Worm (Caenorhabditis elegans) whole organism, L3 larva: Measurements from ENCODE around the gene F21F8.5.

Experiments
- ama-1 ChIP-seq: fragments of 150-350 bp; optimal IDR thresholded peaks from 2 replicates; lab custom pipeline; 2018
- ceh-16 ChIP-seq: sonication (generic microtip); optimal IDR thresholded peaks from 2 replicates; lab custom pipeline; 2017; ENCODE audit warnings: missing biosample characterization, missing genetic modification characterization
- ceh-82 ChIP-seq: fragments of 150-350 bp; optimal IDR thresholded peaks from 2 replicates; lab custom pipeline; 2014; ENCODE audit warnings: missing biosample characterization, missing genetic modification characterization
- ceh-9 ChIP-seq: sonication (generic microtip); optimal IDR thresholded peaks from 2 replicates; lab custom pipeline; 2018; ENCODE audit warnings: missing biosample characterization, missing genetic modification characterization
- daf-12 ChIP-seq: fragments of 150-350 bp; optimal IDR thresholded peaks from 2 replicates; lab custom pipeline; 2014; ENCODE audit warnings: missing biosample characterization, missing genetic modification reagents, missing genetic modification characterization
- egl-5 ChIP-seq: fragments of 150-350 bp; optimal IDR thresholded peaks from 2 replicates; lab custom pipeline; 2017; ENCODE audit warnings: missing biosample characterization, missing genetic modification reagents, missing genetic modification characterization, inconsistent platforms
- elt-2 ChIP-seq: sonication (generic microtip); optimal IDR thresholded peaks from 2 replicates; lab custom pipeline; 2016; ENCODE audit warnings: missing genetic modification reagents, mild to moderate bottlenecking, missing genetic modification characterization, missing compliant biosample characterization
- elt-3 ChIP-seq, 3 experiments: fragments of 150-350 bp in 1 of 3; sonication (generic microtip) in 2 of 3; optimal IDR thresholded peaks; 2 replicates in 2 of 3; 4 replicates in 1 of 3; lab custom pipeline; 2014 to 2017; ENCODE audit warnings: missing biosample characterization in 3 of 3, missing genetic modification characterization in 3 of 3
- eor-1 ChIP-seq, 2 experiments: fragments of 150-350 bp; optimal IDR thresholded peaks; 2 replicates each; lab custom pipeline; 2014 to 2018; ENCODE audit warnings: missing biosample characterization in 2 of 2, missing genetic modification characterization in 2 of 2
- fkh-10 ChIP-seq: sonication (generic microtip); optimal IDR thresholded peaks from 2 replicates; lab custom pipeline; 2017; ENCODE audit warnings: missing biosample characterization, missing genetic modification reagents, missing genetic modification characterization
- fkh-2 ChIP-seq: fragments of 150-350 bp; optimal IDR thresholded peaks from 2 replicates; lab custom pipeline; 2014; ENCODE audit warnings: missing biosample characterization, missing genetic modification reagents, missing genetic modification characterization
- fos-1 ChIP-seq: fragments of 150-350 bp; optimal IDR thresholded peaks from 2 replicates; lab custom pipeline; 2014; ENCODE audit warnings: missing biosample characterization, missing genetic modification characterization
- lin-15B ChIP-seq: fragments of 150-350 bp; optimal IDR thresholded peaks from 2 replicates; lab custom pipeline; 2014; ENCODE audit warnings: missing biosample characterization, missing genetic modification characterization
- lin-39 ChIP-seq: fragments of 150-350 bp; optimal IDR thresholded peaks from 2 replicates; lab custom pipeline; 2018; ENCODE audit warnings: missing biosample characterization, missing genetic modification reagents, missing genetic modification characterization
- lsy-12 ChIP-seq: sonication (generic microtip); optimal IDR thresholded peaks from 2 replicates; lab custom pipeline; 2016; ENCODE audit warnings: mild to moderate bottlenecking, missing genetic modification characterization, missing compliant biosample characterization
- mdl-1 ChIP-seq: fragments of 150-350 bp; optimal IDR thresholded peaks from 2 replicates; lab custom pipeline; 2014; ENCODE audit warnings: missing biosample characterization, missing genetic modification characterization
- mml-1 ChIP-seq: fragments of 150-350 bp; sonication (generic microtip); optimal IDR thresholded peaks from 3 replicates; lab custom pipeline; 2014; ENCODE audit warnings: missing biosample characterization, missing genetic modification characterization
- nfya-1 ChIP-seq: sonication (generic microtip); optimal IDR thresholded peaks from 2 replicates; lab custom pipeline; 2017; ENCODE audit warnings: missing genetic modification characterization, mild to moderate bottlenecking, missing compliant biosample characterization, antibody characterized with exemption, moderate library complexity; ENCODE audit not compliant: insufficient read depth
- nhr-11 ChIP-seq: fragments of 150-350 bp; optimal IDR thresholded peaks from 2 replicates; lab custom pipeline; 2014; ENCODE audit warnings: missing biosample characterization, missing genetic modification characterization
- nhr-12 ChIP-seq: fragments of 150-350 bp; optimal IDR thresholded peaks from 2 replicates; lab custom pipeline; 2014; ENCODE audit warnings: missing biosample characterization, missing genetic modification characterization
- nhr-23 ChIP-seq: fragments of 150-350 bp; optimal IDR thresholded peaks from 2 replicates; lab custom pipeline; 2014; ENCODE audit warnings: missing biosample characterization, missing genetic modification reagents, missing genetic modification characterization
- nhr-237 ChIP-seq: fragments of 150-350 bp; optimal IDR thresholded peaks from 2 replicates; lab custom pipeline; 2014; ENCODE audit warnings: missing biosample characterization, missing genetic modification characterization
- nhr-25 ChIP-seq: sonication (generic microtip); optimal IDR thresholded peaks from 2 replicates; lab custom pipeline; 2017; ENCODE audit warnings: missing biosample characterization, missing genetic modification characterization
- nhr-28 ChIP-seq: fragments of 150-350 bp; optimal IDR thresholded peaks from 2 replicates; lab custom pipeline; 2014; ENCODE audit warnings: missing biosample characterization, missing genetic modification characterization
- nhr-43 ChIP-seq: sonication (generic microtip); optimal IDR thresholded peaks from 2 replicates; lab custom pipeline; 2016; ENCODE audit warnings: mild to moderate bottlenecking, missing genetic modification characterization, missing compliant biosample characterization; ENCODE audit not compliant: poor library complexity, severe bottlenecking
- nhr-77 ChIP-seq: fragments of 150-350 bp; optimal IDR thresholded peaks from 2 replicates; lab custom pipeline; 2014; ENCODE audit warnings: missing biosample characterization, missing genetic modification characterization
- pha-4 ChIP-seq: fragments of 150-350 bp; optimal IDR thresholded peaks from 2 replicates; lab custom pipeline; 2014; ENCODE audit warnings: missing biosample characterization, missing genetic modification reagents, missing genetic modification characterization
- pqm-1 ChIP-seq: fragments of 150-350 bp; optimal IDR thresholded peaks from 2 replicates; lab custom pipeline; 2017; ENCODE audit warnings: missing biosample characterization, missing genetic modification characterization, inconsistent platforms
- skn-1 ChIP-seq: fragments of 150-350 bp; optimal IDR thresholded peaks from 2 replicates; lab custom pipeline; 2014; ENCODE audit warnings: missing biosample characterization, missing genetic modification characterization
- snpc-4 ChIP-seq: fragments of 150-350 bp; optimal IDR thresholded peaks from 2 replicates; lab custom pipeline; 2014; ENCODE audit warnings: missing biosample characterization, missing genetic modification characterization
- tbx-2 ChIP-seq: sonication (generic microtip); optimal IDR thresholded peaks from 2 replicates; lab custom pipeline; 2016; ENCODE audit warnings: mild to moderate bottlenecking, missing genetic modification characterization, missing compliant biosample characterization
- unc-39 ChIP-seq: sonication (generic microtip); optimal IDR thresholded peaks from 4 replicates; lab custom pipeline; 2017; ENCODE audit warnings: missing biosample characterization, missing genetic modification characterization
- unc-62 ChIP-seq: fragments of 150-350 bp; sonication (generic microtip); optimal IDR thresholded peaks from 4 replicates; lab custom pipeline; 2014; ENCODE audit warnings: missing biosample characterization, missing genetic modification reagents, missing genetic modification characterization
- zag-1 ChIP-seq: fragments of 150-350 bp; optimal IDR thresholded peaks from 2 replicates; lab custom pipeline; 2014; ENCODE audit warnings: missing biosample characterization, missing genetic modification characterization
- ztf-11 ChIP-seq: fragments of 150-350 bp; optimal IDR thresholded peaks from 2 replicates; lab custom pipeline; 2014; ENCODE audit warnings: missing biosample characterization, missing genetic modification characterization
- ztf-4 ChIP-seq: fragments of 150-350 bp; optimal IDR thresholded peaks from 2 replicates; lab custom pipeline; 2014; ENCODE audit warnings: missing biosample characterization, missing genetic modification characterization

The F21F8.5 gene

ce11 chrV:8266232-8266631 is at the start of gene F21F8.5:
Gene F21F8.5, minus strand, starts transcription at chrV:8266332.
- no peak for TF ChIP-seq lin-15B (tag; lab: Kevin White, UChicago)
- TF ChIP-seq nhr-237 (tag; lab: Kevin White, UChicago): no peak
- no peak for TF ChIP-seq ama-1 (lab: Kevin White, UChicago)
- no peak for TF ChIP-seq lsy-12 (tag; lab: Kevin White, UChicago)
- no peak for TF ChIP-seq nhr-28 (tag; lab: Kevin White, UChicago)
- TF ChIP-seq ztf-11 (tag; lab: Kevin White, UChicago): no peak

- TF ChIP-seq pqm-1 (no peak), unc-62 (GFP tag; lab: Kevin White, UChicago) (no peak), nhr-28 (tag; lab: Kevin White, UChicago) (no peak), elt-3 (tag; optimal IDR thresholded peaks at IDR 0.05; lab: Kevin White, UChicago) (no peak), nfya-1 (tag; lab: Kevin White, UChicago) (no peak), skn-1 (no peak), nhr-11 (no peak), elt-2 (tag; lab: Kevin White, UChicago) (no peak), nhr-23 (tag; lab: Kevin White, UChicago) (no peak), ceh-9 (tag; lab: Kevin White, UChicago) (no peak), unc-39 (no peak), lin-39 (tag; lab: Kevin White, UChicago) (no peak), fkh-2 (tag; lab: Kevin White, UChicago) (no peak), mdl-1 (tag; lab: Kevin White, UChicago) (no peak), mml-1 (tag; lab: Kevin White, UChicago) (no peak), egl-5 (tag; lab: Kevin White, UChicago) (no peak), lin-15B (tag; lab: Kevin White, UChicago) (no peak), ztf-4 (tag; lab: Kevin White, UChicago) (no peak)
Measured at ce11 chrV:8311210-8311609, 45.1 kb upstream of the F21F8.5 start, which contains the start of gene W02D7.12. Gene W02D7.12, plus strand, starts transcription at chrV:8311510.

ce11 chrV:8307681-8308080 is 41.5 kb upstream of the F21F8.5 start, which contains the start of gene clec-218:
Gene clec-218, plus strand, starts transcription at chrV:8307942.
- TF ChIP-seq elt-2 (tag; lab: Kevin White, UChicago) (peak; percentile 90), unc-39 (no peak), ceh-16 (tag; lab: Kevin White, UChicago) (no peak), ztf-4 (tag; lab: Kevin White, UChicago) (no peak), lin-15B (tag; lab: Kevin White, UChicago) (no peak), pqm-1 (peak; percentile 78)

- TF ChIP-seq ceh-82 (tag; lab: Kevin White, UChicago) (no peak), elt-2 (tag; lab: Kevin White, UChicago) (peak; percentile 81), pqm-1 (peak; percentile 71)
- TF ChIP-seq, all 47 proteins: peak for 2
Measured at ce11 chrV:8307013-8307412, 40.9 kb upstream of the F21F8.5 start.

ce11 chrV:8306366-8306765 is 40.2 kb upstream of the F21F8.5 start, which contains the start of gene W02D7.8:
Gene W02D7.8, minus strand, starts transcription at chrV:8306466.
- TF ChIP-seq pqm-1: no peak

- TF ChIP-seq pha-4 (tag; lab: Kevin White, UChicago) (peak; percentile 23), fkh-10 (GFP tag; lab: Kevin White, UChicago) (no peak), pqm-1 (peak; percentile 58), ceh-82 (tag; lab: Kevin White, UChicago) (no peak), elt-2 (tag; lab: Kevin White, UChicago) (peak; percentile 70)
Measured at ce11 chrV:8305940-8306339, 39.8 kb upstream of the F21F8.5 start.

ce11 chrV:8304461-8305195 is 38.5 kb upstream of the F21F8.5 start, which contains the start of gene W02D7.11:
Gene W02D7.11, minus strand, starts transcription at chrV:8304511.
- no peak for TF ChIP-seq nhr-28 (tag; lab: Kevin White, UChicago)
- no peak for TF ChIP-seq unc-62 (GFP tag; lab: Kevin White, UChicago)
- TF ChIP-seq nfya-1 (tag; lab: Kevin White, UChicago): no peak
- peak; percentile 36 for TF ChIP-seq elt-2 (tag; lab: Kevin White, UChicago)
- no peak for TF ChIP-seq nhr-43 (tag; lab: Kevin White, UChicago)
- no peak for TF ChIP-seq nhr-12 (tag; lab: Kevin White, UChicago)
- TF ChIP-seq pqm-1: peak; percentile 9
- TF ChIP-seq daf-12: no peak
- TF ChIP-seq mml-1 (tag; lab: Kevin White, UChicago): no peak
- no peak for TF ChIP-seq fos-1 (tag; lab: Kevin White, UChicago)
- TF ChIP-seq snpc-4: no peak
- no peak for TF ChIP-seq unc-39
- no peak for TF ChIP-seq zag-1 (tag; lab: Kevin White, UChicago)
- no peak for TF ChIP-seq lin-15B (tag; lab: Kevin White, UChicago)
- TF ChIP-seq elt-3 (tag; optimal IDR thresholded peaks at IDR 0.05; lab: Kevin White, UChicago): no peak
- TF ChIP-seq lin-39 (tag; lab: Kevin White, UChicago): no peak
- TF ChIP-seq tbx-2: no peak
- TF ChIP-seq eor-1 (tag; optimal IDR thresholded peaks at IDR 0.05; lab: Kevin White, UChicago): no peak
- TF ChIP-seq nhr-77 (tag; lab: Kevin White, UChicago): no peak
- no peak for TF ChIP-seq ceh-82 (tag; lab: Kevin White, UChicago)
- no peak for TF ChIP-seq nhr-25 (tag; lab: Kevin White, UChicago)
- TF ChIP-seq pha-4 (tag; lab: Kevin White, UChicago): peak; percentile 87
